Fruit fly (Drosophila melanogaster): ENCODE results near the gene raskol.

DNA sequence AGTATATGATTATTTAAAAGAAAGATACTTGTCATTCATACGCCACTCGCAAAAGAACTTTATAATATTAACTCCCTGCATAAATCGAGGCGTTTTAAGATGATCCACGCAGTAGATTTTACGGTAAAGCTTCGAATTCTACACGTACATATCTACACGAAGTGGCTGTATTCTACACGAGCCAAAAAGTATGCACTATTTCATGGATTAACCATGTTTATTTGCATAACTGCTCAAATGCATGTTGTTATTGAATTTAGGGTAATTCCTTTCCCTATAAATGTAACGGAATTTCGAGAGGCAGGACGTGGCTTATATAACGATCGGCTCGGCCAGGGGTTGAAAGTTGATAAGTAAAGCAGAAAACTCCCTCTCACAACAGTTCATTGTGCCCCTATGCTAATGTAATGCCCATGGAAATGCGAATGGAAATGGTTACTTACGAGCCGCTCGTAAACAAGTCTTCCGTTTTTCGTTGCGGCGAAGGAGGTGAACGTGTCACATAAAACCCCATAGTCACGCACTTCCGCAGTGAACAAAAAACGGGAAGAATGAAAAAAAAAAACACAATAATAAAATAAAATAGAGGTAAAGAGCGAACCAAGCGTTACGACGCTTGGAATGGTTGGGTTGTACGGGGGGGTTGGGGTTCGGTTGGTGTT lies 27.2 kb downstream of the raskol start:
- TF ChIP-seq CG15696 (tag; optimal IDR thresholded peaks at IDR 0.05) (peak; percentile 1), knrl (GFP tag; IDR thresholded peaks at IDR 0.05; ENCODE audit: partially characterized antibody) (peak; percentile 30; the same call in 1 of the 3 replicates), BEAF-32 (GFP tag; optimal IDR thresholded peaks at IDR 0.05) (no peak), kah (GFP tag; optimal IDR thresholded peaks at IDR 0.05) (no peak), CG12236 (GFP tag; optimal IDR thresholded peaks at IDR 0.05) (no peak), Side (GFP tag; optimal IDR thresholded peaks at IDR 0.05) (no peak), br (optimal IDR thresholded peaks at IDR 0.05) (no peak), B-H1 (GFP tag; IDR thresholded peaks at IDR 0.05) (no peak), tgo (GFP tag; IDR thresholded peaks at IDR 0.05) (no peak), sens (GFP tag) (peak; percentile 0), CG12769 (tag; optimal IDR thresholded peaks at IDR 0.05) (no peak), CG7372 (GFP tag; IDR thresholded peaks at IDR 0.05) (no peak), CG5180 (GFP tag; optimal IDR thresholded peaks at IDR 0.05) (no peak), Xrp1 (GFP tag; IDR thresholded peaks at IDR 0.05) (0 out of 2 replicates have a peak, but pooled peaks have one; percentile 21)
